Worm (Caenorhabditis elegans): ENCODE results near the gene msd-4.

DNA sequence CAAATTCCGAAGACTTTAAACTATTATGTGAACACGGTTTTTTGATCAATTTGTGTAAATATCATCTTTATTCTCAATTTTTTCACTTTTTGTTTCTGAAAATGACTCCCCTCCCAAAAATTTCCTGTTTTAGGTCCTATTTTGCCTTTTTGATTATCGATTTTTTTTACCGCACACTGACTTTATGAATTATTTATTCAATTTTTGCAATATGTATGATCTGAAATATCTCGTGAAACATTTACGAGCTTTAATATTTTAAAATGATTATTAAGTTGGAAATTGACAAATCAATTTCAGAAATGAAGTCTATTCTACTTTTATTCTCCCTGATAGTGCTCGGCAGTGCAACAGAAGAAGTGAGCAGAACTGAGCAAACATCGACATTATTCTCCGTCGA is 10.9 kb upstream of the msd-4 start, which contains the start of gene C35D10.1:
- TF ChIP-seq unc-62 (GFP tag; optimal IDR thresholded peaks at IDR 0.05): no peak
- no peak for TF ChIP-seq drap-1 (GFP tag; optimal IDR thresholded peaks at IDR 0.05)
- no peak for TF ChIP-seq nhr-76 (tag; optimal IDR thresholded peaks at IDR 0.05)
- no peak for TF ChIP-seq elt-3 (tag; optimal IDR thresholded peaks at IDR 0.05)
- no peak for TF ChIP-seq nhr-237 (tag; optimal IDR thresholded peaks at IDR 0.05)
- no peak for TF ChIP-seq lsy-2 (tag; optimal IDR thresholded peaks at IDR 0.05)
- no peak for TF ChIP-seq ztf-11 (tag; optimal IDR thresholded peaks at IDR 0.05)
- no peak for TF ChIP-seq lin-13 (tag; optimal IDR thresholded peaks at IDR 0.05)
- TF ChIP-seq ceh-43 (GFP tag; optimal IDR thresholded peaks at IDR 0.05): no peak
- no peak for TF ChIP-seq ceh-39 (tag; optimal IDR thresholded peaks at IDR 0.05)
